Worm (Caenorhabditis elegans) whole organism, L4 larva: Measurements from ENCODE around the gene gpa-6.

Experiments
- cey-2 ChIP-seq: sonication (generic microtip); optimal IDR thresholded peaks from 3 replicates; lab custom pipeline; 2017; ENCODE audit warnings: missing genetic modification characterization, mild to moderate bottlenecking, missing compliant biosample characterization, antibody characterized with exemption, borderline replicate concordance; ENCODE audit not compliant: insufficient read depth
- egl-27 ChIP-seq: sonication (generic microtip); optimal IDR thresholded peaks from 3 replicates; lab custom pipeline; 2017; ENCODE audit warnings: missing biosample characterization, missing genetic modification reagents, missing genetic modification characterization
- madf-9 ChIP-seq: fragments of 200-800 bp; sonication (Bioruptor generic); conservative IDR thresholded peaks from 2 replicates; pipeline ENCODE4 v1.3.6; 2022; ENCODE audit warnings: missing genetic modification reagents, missing genetic modification characterization, missing compliant biosample characterization
- mep-1 ChIP-seq: fragments of 150-350 bp; sonication (generic microtip); optimal IDR thresholded peaks from 3 replicates; lab custom pipeline; 2014; ENCODE audit warnings: missing biosample characterization, missing genetic modification characterization
- nhr-237 ChIP-seq: sonication (generic microtip); optimal IDR thresholded peaks from 2 replicates; lab custom pipeline; 2017; ENCODE audit warnings: missing biosample characterization, missing genetic modification characterization
- skn-1 ChIP-seq: fragments of 150-350 bp; optimal IDR thresholded peaks from 2 replicates; lab custom pipeline; 2014; ENCODE audit warnings: missing biosample characterization, missing genetic modification characterization
- tra-1 ChIP-seq: fragments of 200-800 bp; sonication (Bioruptor generic); IDR thresholded peaks from 2 replicates; pipeline ENCODE4 v1.3.6; 2022; ENCODE audit warnings: missing genetic modification reagents, missing genetic modification characterization, missing compliant biosample characterization
- ztf-11 ChIP-seq: fragments of 150-350 bp; optimal IDR thresholded peaks from 2 replicates; lab custom pipeline; 2014; ENCODE audit warnings: missing biosample characterization, missing genetic modification characterization

DNA sequence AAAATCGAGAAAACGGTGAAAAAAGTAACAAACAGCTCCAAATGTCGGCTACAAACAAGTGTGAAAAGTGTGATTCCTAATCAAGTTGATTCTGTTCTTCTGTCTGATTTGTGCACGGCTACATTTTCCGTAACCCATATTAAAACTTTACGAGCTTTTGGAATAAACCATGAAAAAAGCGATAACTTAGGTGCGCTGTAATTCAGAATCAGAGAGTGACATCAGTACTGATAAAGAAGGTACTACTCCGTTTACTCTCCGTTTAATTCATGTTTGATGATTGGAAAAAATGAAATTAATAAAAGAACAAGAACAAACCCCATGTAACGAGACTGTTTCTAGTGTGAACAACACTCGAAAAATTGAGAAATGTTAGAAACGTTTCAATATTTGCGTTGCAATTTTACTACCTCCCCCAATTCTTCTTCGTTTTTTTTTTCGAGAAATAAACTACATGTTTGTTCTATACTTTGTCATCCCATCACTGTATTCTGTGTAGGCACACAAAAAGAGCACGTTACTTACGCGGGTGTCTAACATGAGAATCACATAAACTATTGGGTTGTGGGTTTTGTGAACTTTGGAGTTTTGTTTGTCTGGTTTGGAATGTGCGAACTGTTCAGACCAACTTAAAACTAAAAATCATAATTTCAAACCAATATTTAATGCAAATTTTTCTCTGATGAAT, 28.5 kb upstream of the gpa-6 start:
- TF ChIP-seq nhr-237 (tag; lab: Kevin White, UChicago) (no peak), skn-1 (tag; lab: Kevin White, UChicago) (no peak), cey-2 (no peak), tra-1 (no peak), egl-27 (tag; lab: Kevin White, UChicago) (no peak), mep-1 (tag; lab: Kevin White, UChicago) (no peak), madf-9 (GFP tag; lab: Robert Waterston, UW) (no peak), ztf-11 (tag; lab: Kevin White, UChicago) (no peak)
